Worm (Caenorhabditis elegans): Measurements from ENCODE around the gene msp-76.

The msp-76 gene

ce11 chrIV:9692874-9693273 lies 4.1 kb downstream of the msp-76 start, which contains the start of gene twk-9:
TSS of gene twk-9 (plus strand) at chrIV:9693174.
- TF ChIP-seq hmbx-1 (tag; optimal IDR thresholded peaks at IDR 0.05) (no peak), scrt-1 (GFP tag; IDR thresholded peaks at IDR 0.05) (no peak), tra-4 (tag; optimal IDR thresholded peaks at IDR 0.05) (no peak), flt-1 (GFP tag; IDR thresholded peaks at IDR 0.05) (no peak), tbx-37 (GFP tag; conservative IDR thresholded peaks at IDR 0.05) (no peak), B0310.2 (tag; optimal IDR thresholded peaks at IDR 0.05) (no peak), ceh-36 (tag; optimal IDR thresholded peaks at IDR 0.05) (no peak), sea-1 (GFP tag; conservative IDR thresholded peaks at IDR 0.05) (no peak), tbx-11 (GFP tag; IDR thresholded peaks at IDR 0.05) (no peak)

ce11 chrIV:9696513-9696912 lies 7.7 kb downstream of the msp-76 start:
- TF ChIP-seq aly-1 (tag; optimal IDR thresholded peaks at IDR 0.05) (no peak), hnd-1 (tag; optimal IDR thresholded peaks at IDR 0.05) (no peak), flt-1 (GFP tag; IDR thresholded peaks at IDR 0.05) (no peak), sea-1 (GFP tag; conservative IDR thresholded peaks at IDR 0.05) (no peak), ceh-13 (GFP tag; optimal IDR thresholded peaks at IDR 0.05) (no peak), F13C5.2 (tag; optimal IDR thresholded peaks at IDR 0.05) (no peak), B0310.2 (tag; optimal IDR thresholded peaks at IDR 0.05) (no peak), ama-1 (optimal IDR thresholded peaks at IDR 0.05) (no peak), ceh-36 (tag; optimal IDR thresholded peaks at IDR 0.05) (no peak), tbx-37 (GFP tag; conservative IDR thresholded peaks at IDR 0.05) (no peak), tbx-11 (GFP tag; IDR thresholded peaks at IDR 0.05) (no peak), tra-4 (tag; optimal IDR thresholded peaks at IDR 0.05) (no peak), hmg-4 (GFP tag; optimal IDR thresholded peaks at IDR 0.05) (no peak)

- TF ChIP-seq scrt-1 (GFP tag; IDR thresholded peaks at IDR 0.05), result no peak
- no peak for TF ChIP-seq flt-1 (GFP tag; IDR thresholded peaks at IDR 0.05)
- no peak for TF ChIP-seq ceh-36 (tag; optimal IDR thresholded peaks at IDR 0.05)
- TF ChIP-seq ama-1 (optimal IDR thresholded peaks at IDR 0.05), result no peak
- TF ChIP-seq hnd-1 (tag; optimal IDR thresholded peaks at IDR 0.05), result no peak
- no peak for TF ChIP-seq tbx-11 (GFP tag; IDR thresholded peaks at IDR 0.05)
- TF ChIP-seq F13C5.2 (tag; optimal IDR thresholded peaks at IDR 0.05), result no peak
- TF ChIP-seq tbx-37 (GFP tag; conservative IDR thresholded peaks at IDR 0.05), result no peak
- no peak for TF ChIP-seq tra-4 (tag; optimal IDR thresholded peaks at IDR 0.05)
- no peak for TF ChIP-seq B0310.2 (tag; optimal IDR thresholded peaks at IDR 0.05)
- TF ChIP-seq hmbx-1 (tag; optimal IDR thresholded peaks at IDR 0.05), result no peak
- no peak for TF ChIP-seq sea-1 (GFP tag; conservative IDR thresholded peaks at IDR 0.05)
- TF ChIP-seq aly-1 (tag; optimal IDR thresholded peaks at IDR 0.05), result no peak
Measured at ce11 chrIV:9697869-9698268, 9.1 kb downstream of the msp-76 start.

ce11 chrIV:9699062-9699461 lies 10.2 kb downstream of the msp-76 start:
- TF ChIP-seq sea-1 (GFP tag; conservative IDR thresholded peaks at IDR 0.05) (no peak), hmg-4 (GFP tag; optimal IDR thresholded peaks at IDR 0.05) (no peak), pes-1 (GFP tag; IDR thresholded peaks at IDR 0.05) (no peak), aly-1 (tag; optimal IDR thresholded peaks at IDR 0.05) (no peak), tra-4 (tag; optimal IDR thresholded peaks at IDR 0.05) (no peak), ets-7 (tag; optimal IDR thresholded peaks at IDR 0.05) (no peak), B0310.2 (tag; optimal IDR thresholded peaks at IDR 0.05) (no peak), hmbx-1 (tag; optimal IDR thresholded peaks at IDR 0.05) (no peak), ceh-36 (tag; optimal IDR thresholded peaks at IDR 0.05) (no peak), scrt-1 (GFP tag; IDR thresholded peaks at IDR 0.05) (no peak), hnd-1 (tag; optimal IDR thresholded peaks at IDR 0.05) (no peak), flt-1 (GFP tag; IDR thresholded peaks at IDR 0.05) (no peak), tbx-37 (GFP tag; conservative IDR thresholded peaks at IDR 0.05) (no peak), tbx-11 (GFP tag; IDR thresholded peaks at IDR 0.05) (no peak), ceh-13 (GFP tag; optimal IDR thresholded peaks at IDR 0.05) (no peak), ama-1 (optimal IDR thresholded peaks at IDR 0.05) (no peak), F13C5.2 (tag; optimal IDR thresholded peaks at IDR 0.05) (no peak)

- no peak for TF ChIP-seq pes-1 (GFP tag; IDR thresholded peaks at IDR 0.05)
- TF ChIP-seq B0310.2 (tag; optimal IDR thresholded peaks at IDR 0.05), result no peak
- no peak for TF ChIP-seq ceh-36 (tag; optimal IDR thresholded peaks at IDR 0.05)
- TF ChIP-seq hmbx-1 (tag; optimal IDR thresholded peaks at IDR 0.05), result no peak
- no peak for TF ChIP-seq F13C5.2 (tag; optimal IDR thresholded peaks at IDR 0.05)
- TF ChIP-seq tbx-11 (GFP tag; IDR thresholded peaks at IDR 0.05), result no peak
- no peak for TF ChIP-seq ama-1 (optimal IDR thresholded peaks at IDR 0.05)
- TF ChIP-seq hmg-4 (GFP tag; optimal IDR thresholded peaks at IDR 0.05), result no peak
- no peak for TF ChIP-seq aly-1 (tag; optimal IDR thresholded peaks at IDR 0.05)
Measured at ce11 chrIV:9706704-9707197, 17.9 kb downstream of the msp-76 start, which contains the start of the genes dcaf-1 and dph-3. TSS of gene dcaf-1 (minus strand) at chrIV:9706723. TSS of gene dph-3 (plus strand) at chrIV:9707147.

ce11 chrIV:9709205-9709604 lies 20.4 kb downstream of the msp-76 start, which contains the start of gene ant-1.3:
TSS of gene ant-1.3 (minus strand) at chrIV:9709305.
- TF ChIP-seq sea-1 (GFP tag; conservative IDR thresholded peaks at IDR 0.05) (no peak), ama-1 (optimal IDR thresholded peaks at IDR 0.05) (no peak), hmg-4 (GFP tag; optimal IDR thresholded peaks at IDR 0.05) (no peak), tbx-11 (GFP tag; IDR thresholded peaks at IDR 0.05) (no peak), F13C5.2 (tag; optimal IDR thresholded peaks at IDR 0.05) (no peak), tra-4 (tag; optimal IDR thresholded peaks at IDR 0.05) (no peak), flt-1 (GFP tag; IDR thresholded peaks at IDR 0.05) (no peak), B0310.2 (tag; optimal IDR thresholded peaks at IDR 0.05) (no peak), hnd-1 (tag; optimal IDR thresholded peaks at IDR 0.05) (no peak), ceh-13 (GFP tag; optimal IDR thresholded peaks at IDR 0.05) (no peak), scrt-1 (GFP tag; IDR thresholded peaks at IDR 0.05) (no peak), hmbx-1 (tag; optimal IDR thresholded peaks at IDR 0.05) (no peak), ceh-36 (tag; optimal IDR thresholded peaks at IDR 0.05) (no peak), aly-1 (tag; optimal IDR thresholded peaks at IDR 0.05) (no peak), tbx-37 (GFP tag; conservative IDR thresholded peaks at IDR 0.05) (no peak), ets-7 (tag; optimal IDR thresholded peaks at IDR 0.05) (no peak), pes-1 (GFP tag; IDR thresholded peaks at IDR 0.05) (no peak)

- TF ChIP-seq ets-7 (tag; optimal IDR thresholded peaks at IDR 0.05) (no peak), ama-1 (optimal IDR thresholded peaks at IDR 0.05) (no peak), hmg-4 (GFP tag; optimal IDR thresholded peaks at IDR 0.05) (no peak), ceh-36 (tag; optimal IDR thresholded peaks at IDR 0.05) (no peak), pes-1 (GFP tag; IDR thresholded peaks at IDR 0.05) (no peak), F13C5.2 (tag; optimal IDR thresholded peaks at IDR 0.05) (no peak), aly-1 (tag; optimal IDR thresholded peaks at IDR 0.05) (no peak), tra-4 (tag; optimal IDR thresholded peaks at IDR 0.05) (no peak), hnd-1 (tag; optimal IDR thresholded peaks at IDR 0.05) (no peak), ceh-13 (GFP tag; optimal IDR thresholded peaks at IDR 0.05) (no peak), tbx-37 (GFP tag; conservative IDR thresholded peaks at IDR 0.05) (no peak), B0310.2 (tag; optimal IDR thresholded peaks at IDR 0.05) (no peak), flt-1 (GFP tag; IDR thresholded peaks at IDR 0.05) (no peak), scrt-1 (GFP tag; IDR thresholded peaks at IDR 0.05) (no peak)
Measured at ce11 chrIV:9709887-9710286, 21.1 kb downstream of the msp-76 start, which contains the start of gene nhr-38. TSS of gene nhr-38 (plus strand) at chrIV:9710187.

All from whole organism, early embryonic.